Worm (Caenorhabditis elegans) whole organism, L4 larva: ENCODE results near the gene dnj-26.

Source experiments
- ceh-82 ChIP-seq: sonication (generic microtip); optimal IDR thresholded peaks from 2 replicates; lab custom pipeline; 2017; ENCODE audit warnings: missing biosample characterization, missing genetic modification characterization
- hlh-30 ChIP-seq: sonication (generic microtip); optimal IDR thresholded peaks from 2 replicates; lab custom pipeline; 2017; ENCODE audit warnings: antibody characterized with exemption, mild to moderate bottlenecking, missing genetic modification characterization, missing compliant biosample characterization; ENCODE audit not compliant: insufficient read depth
- lsy-2 ChIP-seq, 2 experiments: fragments of 150-350 bp in 1 of 2; sonication (generic microtip) in 1 of 2; optimal IDR thresholded peaks; 2 replicates each; lab custom pipeline; 2014 to 2017; ENCODE audit warnings: missing biosample characterization in 2 of 2, missing genetic modification characterization in 2 of 2
- skn-1 ChIP-seq: fragments of 150-350 bp; optimal IDR thresholded peaks from 2 replicates; lab custom pipeline; 2014; ENCODE audit warnings: missing biosample characterization, missing genetic modification characterization
- zip-2 ChIP-seq: fragments of 150-350 bp; optimal IDR thresholded peaks from 2 replicates; lab custom pipeline; 2014; ENCODE audit warnings: missing biosample characterization, missing genetic modification characterization

ce11 chrIV:12282157-12282789 lies 29.8 kb upstream of the dnj-26 start, which contains the start of the genes C42C1.12 and C42C1.19:
- no peak for TF ChIP-seq skn-1 (tag; lab: Kevin White, UChicago)
- no peak for TF ChIP-seq hlh-30
- no peak for TF ChIP-seq zip-2 (tag; lab: Kevin White, UChicago)
- no peak for TF ChIP-seq ceh-82 (tag; lab: Kevin White, UChicago)
- TF ChIP-seq lsy-2 (tag; optimal IDR thresholded peaks at IDR 0.05; lab: Kevin White, UChicago): peak in 1 of 2 experiments; percentile 73
